Worm (Caenorhabditis elegans) whole organism, early embryonic: Measurements from ENCODE around the gene C36B7.1.

Experiments
- B0310.2 ChIP-seq: sonication (generic microtip); optimal IDR thresholded peaks from 2 replicates; lab custom pipeline; 2016; ENCODE audit warnings: mild to moderate bottlenecking, missing genetic modification characterization, missing compliant biosample characterization
- F13C5.2 ChIP-seq: sonication (generic microtip); optimal IDR thresholded peaks from 2 replicates; lab custom pipeline; 2017; ENCODE audit warnings: mild to moderate bottlenecking, missing genetic modification characterization, inconsistent platforms, missing compliant biosample characterization
- aly-1 ChIP-seq: sonication (generic microtip); optimal IDR thresholded peaks from 2 replicates; lab custom pipeline; 2016; ENCODE audit warnings: missing genetic modification characterization, missing compliant biosample characterization
- ama-1 ChIP-seq: fragments of 150-350 bp; optimal IDR thresholded peaks from 2 replicates; lab custom pipeline; 2014
- ceh-13 ChIP-seq: fragments of 200-800 bp; sonication (Bioruptor generic); optimal IDR thresholded peaks from 2 replicates; lab custom pipeline; 2018; ENCODE audit warnings: mild to moderate bottlenecking, missing genetic modification characterization, missing compliant biosample characterization
- ceh-36 ChIP-seq: sonication (generic microtip); optimal IDR thresholded peaks from 2 replicates; lab custom pipeline; 2016; ENCODE audit warnings: missing genetic modification characterization, inconsistent platforms, missing compliant biosample characterization
- ets-7 ChIP-seq: sonication (generic microtip); optimal IDR thresholded peaks from 2 replicates; lab custom pipeline; 2016; ENCODE audit warnings: missing genotype, missing genetic modification characterization, missing compliant biosample characterization
- flt-1 ChIP-seq: fragments of 200-800 bp; sonication (Bioruptor generic); IDR thresholded peaks from 2 replicates; pipeline ENCODE4 v1.3.6; 2022; ENCODE audit warnings: missing genetic modification characterization, missing compliant biosample characterization
- hmbx-1 ChIP-seq: sonication (generic microtip); optimal IDR thresholded peaks from 2 replicates; lab custom pipeline; 2016; ENCODE audit warnings: mild to moderate bottlenecking, missing genetic modification characterization, missing compliant biosample characterization
- hmg-4 ChIP-seq: fragments of 200-800 bp; sonication (Bioruptor generic); optimal IDR thresholded peaks from 2 replicates; lab custom pipeline; 2018; ENCODE audit warnings: mild to moderate bottlenecking, missing genetic modification characterization, missing compliant biosample characterization
- hnd-1 ChIP-seq: sonication (generic microtip); optimal IDR thresholded peaks from 2 replicates; lab custom pipeline; 2016; ENCODE audit warnings: missing genetic modification characterization, missing compliant biosample characterization
- pes-1 ChIP-seq: fragments of 200-800 bp; sonication (Bioruptor generic); IDR thresholded peaks from 2 replicates; pipeline ENCODE4 v1.3.6; 2022; ENCODE audit warnings: missing genetic modification reagents, missing genetic modification characterization, missing compliant biosample characterization
- scrt-1 ChIP-seq: fragments of 200-800 bp; sonication (Bioruptor generic); IDR thresholded peaks from 2 replicates; pipeline ENCODE4 v1.3.6; 2022; ENCODE audit warnings: missing genetic modification characterization, missing compliant biosample characterization
- sea-1 ChIP-seq: fragments of 200-800 bp; sonication (Bioruptor generic); conservative IDR thresholded peaks from 2 replicates; pipeline ENCODE4 v1.3.6; 2022; ENCODE audit warnings: missing genetic modification characterization, missing compliant biosample characterization
- tbx-11 ChIP-seq: fragments of 200-800 bp; sonication (Bioruptor generic); IDR thresholded peaks from 2 replicates; pipeline ENCODE4 v1.3.6; 2022; ENCODE audit warnings: missing genetic modification characterization, missing compliant biosample characterization
- tbx-37 ChIP-seq: fragments of 200-800 bp; sonication (Bioruptor generic); conservative IDR thresholded peaks from 2 replicates; pipeline ENCODE4 v1.3.6; 2022; ENCODE audit warnings: missing genetic modification reagents, missing genetic modification characterization, missing compliant biosample characterization
- tra-4 ChIP-seq: sonication (generic microtip); optimal IDR thresholded peaks from 2 replicates; lab custom pipeline; 2017; ENCODE audit warnings: missing genetic modification characterization, missing compliant biosample characterization

C36B7.1 gene

ce11 chrX:7112589-7112988 is at the start of gene C36B7.1:
C36B7.1 (plus strand) TSS chrX:7112889.
- TF ChIP-seq hnd-1, result no peak
- TF ChIP-seq B0310.2 (tag; lab: Kevin White, UChicago), result no peak
- TF ChIP-seq scrt-1 (GFP tag; lab: Robert Waterston, UW), result no peak
- no peak for TF ChIP-seq ceh-13 (GFP tag; lab: Kevin White, UChicago)
- no peak for TF ChIP-seq ets-7
- no peak for TF ChIP-seq F13C5.2 (tag; lab: Kevin White, UChicago)
- no peak for TF ChIP-seq tra-4 (tag; lab: Kevin White, UChicago)
- TF ChIP-seq hmbx-1, result no peak
- no peak for TF ChIP-seq sea-1
- no peak for TF ChIP-seq ceh-36 (tag; lab: Kevin White, UChicago)
- TF ChIP-seq flt-1 (GFP tag; lab: Robert Waterston, UW), result no peak
- TF ChIP-seq ama-1 (lab: Kevin White, UChicago), result no peak
- TF ChIP-seq pes-1 (GFP tag; lab: Robert Waterston, UW), result no peak
- no peak for TF ChIP-seq tbx-37 (GFP tag; lab: Robert Waterston, UW)
- no peak for TF ChIP-seq tbx-11 (GFP tag; lab: Robert Waterston, UW)
- TF ChIP-seq hmg-4 (GFP tag; lab: Kevin White, UChicago), result no peak

DNA sequence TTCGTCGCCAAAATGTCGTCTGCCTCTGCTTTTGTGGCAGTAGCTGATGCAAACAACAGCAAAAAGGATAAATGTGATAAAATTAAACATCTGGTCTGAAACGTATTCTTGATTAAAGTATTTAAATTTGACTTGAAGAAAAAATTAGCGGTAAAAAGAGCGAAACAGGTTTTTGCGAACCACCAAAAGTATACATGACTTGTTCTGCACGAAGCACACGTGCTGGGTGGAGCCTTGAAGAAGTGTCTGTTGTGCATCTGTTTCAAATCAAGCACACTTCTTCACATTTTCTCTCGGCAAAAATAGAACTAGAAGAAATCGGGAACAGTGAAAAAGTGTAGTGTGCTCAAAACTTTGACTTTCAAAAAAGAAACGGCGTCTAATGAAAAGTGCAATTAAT is 49.5 kb upstream of the C36B7.1 start, which contains the start of gene B0403.3:
B0403.3 (minus strand) TSS at position 101 of the 400 bp plus-strand sequence.
- TF ChIP-seq tbx-37 (GFP tag; lab: Robert Waterston, UW) (no peak), F13C5.2 (tag; lab: Kevin White, UChicago) (no peak), flt-1 (GFP tag; lab: Robert Waterston, UW) (no peak), hmg-4 (GFP tag; lab: Kevin White, UChicago) (no peak), tbx-11 (GFP tag; lab: Robert Waterston, UW) (no peak), pes-1 (GFP tag; lab: Robert Waterston, UW) (no peak), hnd-1 (no peak), ets-7 (no peak), aly-1 (tag; lab: Kevin White, UChicago) (no peak), ceh-13 (GFP tag; lab: Kevin White, UChicago) (no peak), B0310.2 (tag; lab: Kevin White, UChicago) (no peak), tra-4 (tag; lab: Kevin White, UChicago) (no peak), scrt-1 (GFP tag; lab: Robert Waterston, UW) (no peak), ama-1 (lab: Kevin White, UChicago) (no peak)

DNA sequence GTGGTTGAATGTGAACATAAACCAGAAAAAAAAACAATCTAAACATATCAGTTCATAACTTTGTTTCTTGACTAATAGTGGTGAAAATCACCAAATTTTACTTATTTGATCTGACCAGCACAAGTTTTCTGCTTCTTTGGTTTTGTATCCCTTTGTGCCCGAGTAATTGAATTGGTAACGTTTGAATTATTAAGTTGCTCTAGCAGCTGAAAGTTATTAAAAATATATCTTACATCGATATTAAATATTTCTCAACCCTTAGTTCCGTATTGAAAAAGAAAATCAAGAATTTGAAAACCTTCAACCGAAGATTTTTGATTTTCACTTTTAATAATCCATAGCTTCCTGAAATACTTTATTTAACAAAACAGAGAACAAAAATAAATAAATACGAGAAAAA is 46.7 kb upstream of the C36B7.1 start:
- TF ChIP-seq ceh-36 (tag; lab: Kevin White, UChicago) (no peak), ets-7 (no peak), flt-1 (GFP tag; lab: Robert Waterston, UW) (no peak), hnd-1 (no peak), tbx-37 (GFP tag; lab: Robert Waterston, UW) (no peak), ceh-13 (GFP tag; lab: Kevin White, UChicago) (no peak), scrt-1 (GFP tag; lab: Robert Waterston, UW) (no peak)

DNA sequence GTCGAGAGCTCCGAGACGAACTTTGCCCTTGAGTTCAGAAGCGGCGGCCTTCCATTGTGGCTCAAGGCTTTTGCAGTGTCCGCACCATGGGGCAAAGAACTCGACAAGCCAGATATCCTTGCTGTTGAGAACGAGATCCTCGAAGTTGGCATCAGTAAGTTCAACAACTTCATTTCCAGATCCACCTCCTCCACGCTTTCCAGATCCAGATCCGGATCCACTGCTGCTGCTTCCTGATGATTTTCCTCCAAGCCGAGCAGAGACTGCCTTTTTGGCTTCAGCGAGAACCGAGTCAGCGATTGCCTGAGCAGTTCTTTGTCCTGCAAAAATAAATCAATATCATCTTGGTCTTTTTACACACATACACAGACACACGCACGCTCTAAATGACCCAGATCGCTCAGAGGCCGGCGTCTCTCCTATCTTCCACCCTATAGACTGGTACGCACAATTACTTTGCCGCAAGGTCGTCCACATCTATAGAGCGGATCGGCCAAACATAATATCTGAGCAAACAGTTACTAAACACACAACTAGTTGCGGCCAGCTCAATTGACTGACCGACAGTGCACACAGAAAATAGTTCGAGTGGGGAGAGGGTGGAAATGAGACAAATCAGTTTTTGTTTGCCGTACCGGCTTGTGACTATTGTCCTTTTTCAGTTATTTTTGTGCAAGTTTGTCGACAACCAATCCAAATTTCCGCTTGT is 45.3 kb upstream of the C36B7.1 start:
- TF ChIP-seq tbx-11 (GFP tag; lab: Robert Waterston, UW), result no peak
- TF ChIP-seq hnd-1, result no peak
- TF ChIP-seq aly-1 (tag; lab: Kevin White, UChicago), result no peak
- TF ChIP-seq ceh-13 (GFP tag; lab: Kevin White, UChicago), result no peak
- TF ChIP-seq pes-1 (GFP tag; lab: Robert Waterston, UW), result no peak
- no peak for TF ChIP-seq sea-1
- TF ChIP-seq tra-4 (tag; lab: Kevin White, UChicago), result no peak
- TF ChIP-seq flt-1 (GFP tag; lab: Robert Waterston, UW), result no peak
- TF ChIP-seq B0310.2 (tag; lab: Kevin White, UChicago), result no peak
- no peak for TF ChIP-seq hmg-4 (GFP tag; lab: Kevin White, UChicago)
- no peak for TF ChIP-seq scrt-1 (GFP tag; lab: Robert Waterston, UW)
- TF ChIP-seq ama-1 (lab: Kevin White, UChicago), result no peak
- no peak for TF ChIP-seq ceh-36 (tag; lab: Kevin White, UChicago)
- TF ChIP-seq F13C5.2 (tag; lab: Kevin White, UChicago), result no peak
- no peak for TF ChIP-seq hmbx-1
- TF ChIP-seq ets-7, result no peak
- no peak for TF ChIP-seq tbx-37 (GFP tag; lab: Robert Waterston, UW)

DNA sequence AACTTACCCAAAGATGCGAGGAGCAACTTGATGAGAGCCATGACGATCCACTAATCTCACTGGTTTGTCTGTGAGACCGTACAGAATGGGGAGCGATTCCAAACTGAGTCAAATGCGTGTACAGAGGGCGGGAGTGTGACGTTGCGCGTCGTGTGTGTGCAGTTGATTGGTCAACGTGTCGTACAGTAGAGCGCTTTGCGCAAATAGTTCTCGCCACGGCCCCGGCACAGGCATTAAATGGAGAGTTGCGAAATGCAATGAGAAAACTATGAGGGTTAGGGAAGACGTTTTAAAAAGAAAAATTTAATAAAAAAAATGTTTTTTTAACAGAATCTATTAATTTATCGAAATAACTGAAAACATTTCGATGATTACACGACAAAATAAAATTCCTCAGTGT is 44.3 kb upstream of the C36B7.1 start, which contains the start of gene pdi-6:
pdi-6 (minus strand) TSS at position 164 of the 400 bp plus-strand sequence.
- TF ChIP-seq hmbx-1, result no peak
- TF ChIP-seq ama-1 (lab: Kevin White, UChicago), result no peak
- no peak for TF ChIP-seq aly-1 (tag; lab: Kevin White, UChicago)
- no peak for TF ChIP-seq hmg-4 (GFP tag; lab: Kevin White, UChicago)
- no peak for TF ChIP-seq ceh-36 (tag; lab: Kevin White, UChicago)
- peak; percentile 10 for TF ChIP-seq F13C5.2 (tag; lab: Kevin White, UChicago)
- no peak for TF ChIP-seq pes-1 (GFP tag; lab: Robert Waterston, UW)
- no peak for TF ChIP-seq tbx-11 (GFP tag; lab: Robert Waterston, UW)
- no peak for TF ChIP-seq hnd-1
- TF ChIP-seq ets-7, result no peak
- no peak for TF ChIP-seq scrt-1 (GFP tag; lab: Robert Waterston, UW)
- peak; percentile 65 for TF ChIP-seq tbx-37 (GFP tag; lab: Robert Waterston, UW)
- no peak for TF ChIP-seq ceh-13 (GFP tag; lab: Kevin White, UChicago)
- no peak for TF ChIP-seq tra-4 (tag; lab: Kevin White, UChicago)

DNA sequence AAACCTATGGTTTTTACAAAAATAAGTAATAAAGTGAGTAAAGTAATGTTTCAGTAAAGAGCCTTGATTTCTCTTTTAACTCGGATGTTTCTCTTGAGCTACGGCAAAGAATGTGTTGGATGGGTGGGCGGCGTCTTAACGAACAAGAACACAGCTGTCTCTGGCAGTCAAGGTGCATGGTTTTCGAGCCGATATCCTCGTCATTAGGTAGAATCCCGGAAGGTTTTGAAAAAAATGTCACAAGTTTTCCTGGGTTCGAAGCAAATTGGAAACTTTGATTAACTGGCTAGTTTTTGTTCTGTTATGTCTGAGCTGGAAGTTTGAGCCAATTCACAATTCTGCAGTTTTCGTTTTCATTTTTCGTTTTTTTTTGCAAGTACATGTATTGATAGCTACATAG is 37.4 kb upstream of the C36B7.1 start, which contains the start of gene B0403.6:
B0403.6 (minus strand) TSS at position 101 of the 400 bp plus-strand sequence.
- TF ChIP-seq ama-1 (lab: Kevin White, UChicago), result no peak
- no peak for TF ChIP-seq aly-1 (tag; lab: Kevin White, UChicago)
- no peak for TF ChIP-seq B0310.2 (tag; lab: Kevin White, UChicago)
- TF ChIP-seq hmbx-1, result no peak
- TF ChIP-seq scrt-1 (GFP tag; lab: Robert Waterston, UW), result no peak
- TF ChIP-seq pes-1 (GFP tag; lab: Robert Waterston, UW), result no peak
- TF ChIP-seq tbx-11 (GFP tag; lab: Robert Waterston, UW), result no peak
- no peak for TF ChIP-seq sea-1
- no peak for TF ChIP-seq hnd-1
- no peak for TF ChIP-seq ceh-36 (tag; lab: Kevin White, UChicago)
- no peak for TF ChIP-seq F13C5.2 (tag; lab: Kevin White, UChicago)
- no peak for TF ChIP-seq flt-1 (GFP tag; lab: Robert Waterston, UW)
- TF ChIP-seq ceh-13 (GFP tag; lab: Kevin White, UChicago), result no peak
- no peak for TF ChIP-seq tra-4 (tag; lab: Kevin White, UChicago)
- TF ChIP-seq tbx-37 (GFP tag; lab: Robert Waterston, UW), result no peak
- TF ChIP-seq hmg-4 (GFP tag; lab: Kevin White, UChicago), result no peak
- no peak for TF ChIP-seq ets-7
